Fruit fly (Drosophila melanogaster) whole organism, embryonic: ENCODE measurements around the gene Cyp28c1.

Experiments
- Aef1 ChIP-seq: fragments of 200-800 bp; sonication (Bioruptor generic); IDR thresholded peaks from 3 replicates; pipeline ENCODE4 v1.3.6; 2022; ENCODE audit warnings: missing biosample characterization, missing genetic modification characterization
- Awh ChIP-seq: fragments of 200-800 bp; sonication (Bioruptor generic); IDR thresholded peaks from 2 replicates; pipeline ENCODE4, ENCODE4 v1.3.6; 2022; ENCODE audit warnings: missing biosample characterization, missing genetic modification characterization
- Blimp-1 ChIP-seq: fragments of 200-800 bp; sonication (Bioruptor generic); optimal IDR thresholded peaks from 3 replicates; lab custom pipeline; 2018; ENCODE audit warnings: missing biosample characterization, missing genetic modification characterization, mild to moderate bottlenecking, moderate library complexity, missing genetic modification reagents
- CG10267 ChIP-seq: fragments of 200-800 bp; sonication (Bioruptor generic); optimal IDR thresholded peaks from 2 replicates; lab custom pipeline; 2018; ENCODE audit warnings: missing biosample characterization, mild to moderate bottlenecking, missing genetic modification characterization, moderate library complexity
- CG11398 ChIP-seq: fragments of 200-800 bp; sonication (Bioruptor generic); optimal IDR thresholded peaks from 2 replicates; lab custom pipeline; 2016; ENCODE audit warnings: missing biosample characterization, missing genetic modification characterization
- CG1233 ChIP-seq: fragments of 200-800 bp; sonication (Bioruptor generic); optimal IDR thresholded peaks from 4 replicates; lab custom pipeline; 2018; ENCODE audit warnings: missing biosample characterization, mild to moderate bottlenecking, missing genetic modification characterization
- CG14014 ChIP-seq: fragments of 200-800 bp; sonication (Bioruptor generic); IDR thresholded peaks from 2 replicates; pipeline ENCODE4 v1.3.6; 2022; ENCODE audit warnings: missing biosample characterization, missing genetic modification characterization
- CG1602 ChIP-seq: fragments of 200-800 bp; sonication (Bioruptor generic); optimal IDR thresholded peaks from 3 replicates; lab custom pipeline; 2016; ENCODE audit warnings: missing biosample characterization, missing genetic modification characterization
- CG17802 ChIP-seq: fragments of 200-800 bp; sonication (Bioruptor generic); optimal IDR thresholded peaks from 2 replicates; lab custom pipeline; 2018; ENCODE audit warnings: missing biosample characterization, mild to moderate bottlenecking, missing genetic modification characterization, moderate library complexity
- CG18619 ChIP-seq: fragments of 200-800 bp; sonication (Bioruptor generic); optimal IDR thresholded peaks from 3 replicates; lab custom pipeline; 2017; ENCODE audit warnings: missing biosample characterization, mild to moderate bottlenecking, missing genetic modification characterization
- CG2712 ChIP-seq: fragments of 200-800 bp; optimal IDR thresholded peaks from 3 replicates; lab custom pipeline; 2019; ENCODE audit warnings: missing biosample characterization, mild to moderate bottlenecking, missing genetic modification characterization, moderate library complexity
- CG3407 ChIP-seq: fragments of 200-800 bp; sonication (Bioruptor generic); optimal IDR thresholded peaks from 2 replicates; lab custom pipeline; 2018; ENCODE audit warnings: missing biosample characterization, mild to moderate bottlenecking, missing genetic modification characterization
- CG34376 ChIP-seq: fragments of 200-800 bp; sonication (Bioruptor generic); optimal IDR thresholded peaks from 2 replicates; lab custom pipeline; 2018; ENCODE audit warnings: missing biosample characterization, mild to moderate bottlenecking, missing genetic modification characterization
- CG5953 ChIP-seq: fragments of 200-800 bp; sonication (Bioruptor generic); IDR thresholded peaks from 2 replicates; pipeline ENCODE4 v1.3.6; 2022; ENCODE audit warnings: missing biosample characterization, missing genetic modification characterization
- CG7786 ChIP-seq: fragments of 200-800 bp; sonication (Bioruptor generic); optimal IDR thresholded peaks from 2 replicates; lab custom pipeline; 2016; ENCODE audit warnings: missing biosample characterization, missing genetic modification characterization
- CG8089 ChIP-seq: fragments of 200-800 bp; sonication (Bioruptor generic); optimal IDR thresholded peaks from 3 replicates; lab custom pipeline; 2016; ENCODE audit warnings: missing biosample characterization, missing genetic modification characterization
- CG8290 ChIP-seq, 3 experiments: fragments of 200-800 bp; sonication (Bioruptor generic); optimal IDR thresholded peaks; 2 replicates each; lab custom pipeline; 2016 to 2019; ENCODE audit warnings: missing biosample characterization in 3 of 3, missing genetic modification characterization in 3 of 3, mild to moderate bottlenecking in 2 of 3, moderate library complexity in 1 of 3
- Doc2 ChIP-seq: fragments of 200-800 bp; sonication (Bioruptor generic); IDR thresholded peaks from 2 replicates; pipeline ENCODE4 v1.3.6; 2022; ENCODE audit warnings: missing biosample characterization, missing genetic modification characterization
- Dref ChIP-seq: fragments of 200-800 bp; sonication (Bioruptor generic); IDR thresholded peaks from 2 replicates; pipeline ENCODE4 v1.3.6; 2022; ENCODE audit warnings: missing biosample characterization, missing genetic modification characterization
- Drgx ChIP-seq: fragments of 200-800 bp; sonication (Bioruptor generic); IDR thresholded peaks from 2 replicates; pipeline ENCODE4 v1.3.6; 2022; ENCODE audit warnings: missing biosample characterization, missing genetic modification characterization
- E2f2 ChIP-seq: fragments of 200-800 bp; sonication (Bioruptor generic); IDR thresholded peaks from 2 replicates; pipeline ENCODE4 v1.3.6; 2022; ENCODE audit warnings: missing biosample characterization, missing genetic modification characterization
- ERR ChIP-seq: fragments of 200-800 bp; sonication (Bioruptor generic); optimal IDR thresholded peaks from 2 replicates; lab custom pipeline; 2016; ENCODE audit warnings: missing biosample characterization, missing genetic modification characterization
- Hr51 ChIP-seq, 2 experiments: fragments of 200-800 bp; sonication (Bioruptor generic); optimal IDR thresholded peaks; 2 replicates in 1 of 2; 3 replicates in 1 of 2; lab custom pipeline; 2016 to 2018; ENCODE audit warnings: missing biosample characterization in 2 of 2, missing genetic modification characterization in 2 of 2, mild to moderate bottlenecking in 1 of 2, moderate library complexity in 1 of 2
- Hsf ChIP-seq: fragments of 200-800 bp; sonication (Bioruptor generic); optimal IDR thresholded peaks from 3 replicates; lab custom pipeline; 2016; ENCODE audit warnings: missing biosample characterization, missing genetic modification characterization
- MESR4 ChIP-seq: fragments of 200-800 bp; sonication (Bioruptor generic); optimal IDR thresholded peaks from 2 replicates; lab custom pipeline; 2018; ENCODE audit warnings: missing biosample characterization, mild to moderate bottlenecking, missing genetic modification characterization, moderate library complexity
- Mes4 ChIP-seq: fragments of 200-800 bp; sonication (Bioruptor generic); optimal IDR thresholded peaks from 2 replicates; lab custom pipeline; 2016; ENCODE audit warnings: missing biosample characterization, missing genetic modification characterization
- Nf-YC ChIP-seq: fragments of 200-800 bp; optimal IDR thresholded peaks from 3 replicates; lab custom pipeline; 2019; ENCODE audit warnings: missing biosample characterization, mild to moderate bottlenecking, missing genetic modification characterization, moderate library complexity
- Side ChIP-seq: fragments of 200-800 bp; sonication (Bioruptor generic); optimal IDR thresholded peaks from 2 replicates; lab custom pipeline; 2016; ENCODE audit warnings: missing biosample characterization, missing genetic modification characterization
- Sry-δ ChIP-seq: fragments of 200-800 bp; sonication (Bioruptor generic); optimal IDR thresholded peaks from 2 replicates; lab custom pipeline; 2016; ENCODE audit warnings: missing biosample characterization, missing genetic modification characterization
- ab ChIP-seq: fragments of 200-800 bp; sonication (Bioruptor generic); optimal IDR thresholded peaks from 2 replicates; lab custom pipeline; 2016; ENCODE audit warnings: missing biosample characterization, missing genetic modification characterization
- bowl ChIP-seq: fragments of 200-800 bp; sonication (Bioruptor generic); IDR thresholded peaks from 2 replicates; pipeline ENCODE4 v1.3.6; 2022; ENCODE audit warnings: missing biosample characterization, missing genetic modification characterization
- bsh ChIP-seq, 2 experiments: fragments of 200-800 bp; sonication (Bioruptor generic); optimal IDR thresholded peaks; 2 replicates each; lab custom pipeline; 2017 to 2018; ENCODE audit warnings: mild to moderate bottlenecking in 2 of 2, missing biosample characterization in 2 of 2, missing genetic modification characterization in 2 of 2, moderate library complexity in 1 of 2
- chinmo ChIP-seq: fragments of 200-800 bp; sonication (Bioruptor generic); IDR thresholded peaks from 4 replicates; pipeline ENCODE4 v1.3.6; 2022; ENCODE audit warnings: missing biosample characterization, missing genetic modification characterization; ENCODE audit not compliant: partially characterized antibody
- crp ChIP-seq, 2 experiments: fragments of 200-800 bp; sonication (Bioruptor generic); optimal IDR thresholded peaks; 2 replicates in 1 of 2; 3 replicates in 1 of 2; lab custom pipeline; 2017; ENCODE audit warnings: missing biosample characterization in 2 of 2, missing genetic modification characterization in 2 of 2, mild to moderate bottlenecking in 1 of 2, moderate library complexity in 1 of 2
- dimm ChIP-seq: fragments of 200-800 bp; sonication (Bioruptor generic); IDR thresholded peaks from 2 replicates; pipeline ENCODE4 v1.3.6; 2022; ENCODE audit warnings: missing biosample characterization, missing genetic modification characterization
- eve ChIP-seq, 2 experiments: fragments of >200 bp; optimal IDR thresholded peaks; 2 replicates each; lab custom pipeline; 2017; ENCODE audit warnings: missing biosample characterization in 2 of 2, missing genetic modification characterization in 2 of 2
- grn ChIP-seq: fragments of 200-800 bp; sonication (Bioruptor generic); optimal IDR thresholded peaks from 3 replicates; lab custom pipeline; 2017; ENCODE audit warnings: missing biosample characterization, missing genetic modification characterization
- kni ChIP-seq: fragments of 200-800 bp; sonication (Bioruptor generic); optimal IDR thresholded peaks from 3 replicates; lab custom pipeline; 2017; ENCODE audit warnings: mild to moderate bottlenecking, missing biosample characterization, missing genetic modification reagents, missing genetic modification characterization
- lola ChIP-seq, 3 experiments: fragments of >200 bp in 2 of 3; fragments of 200-800 bp in 1 of 3; sonication (Bioruptor generic) in 1 of 3; optimal IDR thresholded peaks; 2 replicates each; lab custom pipeline; 2017 to 2019; ENCODE audit warnings: missing biosample characterization in 3 of 3, missing genetic modification characterization in 3 of 3, mild to moderate bottlenecking in 1 of 3, moderate library complexity in 1 of 3
- oc ChIP-seq: fragments of 200-800 bp; sonication (Bioruptor generic); optimal IDR thresholded peaks from 2 replicates; lab custom pipeline; 2018; ENCODE audit warnings: missing biosample characterization, mild to moderate bottlenecking, missing genetic modification characterization, moderate library complexity
- pb ChIP-seq: fragments of 200-800 bp; sonication (Bioruptor generic); optimal IDR thresholded peaks from 3 replicates; lab custom pipeline; 2016; ENCODE audit warnings: missing biosample characterization, missing genetic modification characterization
- pfk ChIP-seq: fragments of 200-800 bp; sonication (Bioruptor generic); optimal IDR thresholded peaks from 2 replicates; lab custom pipeline; 2018; ENCODE audit warnings: missing biosample characterization, mild to moderate bottlenecking, missing genetic modification characterization, moderate library complexity
- sc ChIP-seq, 3 experiments: fragments of >200 bp in 2 of 3; fragments of 200-800 bp in 1 of 3; sonication (Bioruptor generic) in 1 of 3; optimal IDR thresholded peaks; 2 replicates in 2 of 3; 3 replicates in 1 of 3; lab custom pipeline; 2017; ENCODE audit warnings: mild to moderate bottlenecking in 1 of 3, missing biosample characterization in 1 of 3, missing genetic modification characterization in 1 of 3, missing genetic modification reagents in 1 of 3
- seq ChIP-seq: fragments of 200-800 bp; sonication (Bioruptor generic); IDR thresholded peaks from 2 replicates; pipeline ENCODE4 v1.3.6; 2022; ENCODE audit warnings: missing biosample characterization, missing genetic modification characterization
- slbo ChIP-seq: fragments of 200-800 bp; sonication (Bioruptor generic); IDR thresholded peaks from 2 replicates; pipeline ENCODE4 v1.3.6; 2022; ENCODE audit warnings: missing biosample characterization, missing genetic modification characterization
- ssp ChIP-seq: fragments of 200-800 bp; sonication (Bioruptor generic); IDR thresholded peaks from 2 replicates; pipeline ENCODE4 v1.3.6; 2022; ENCODE audit warnings: missing biosample characterization, missing genetic modification characterization
- tgo ChIP-seq: fragments of 200-800 bp; sonication (Bioruptor generic); IDR thresholded peaks from 3 replicates; pipeline ENCODE4 v1.3.6; 2022; ENCODE audit warnings: missing biosample characterization, missing genetic modification characterization
- unpg ChIP-seq: fragments of 200-800 bp; sonication (Bioruptor generic); optimal IDR thresholded peaks from 3 replicates; lab custom pipeline; 2018; ENCODE audit warnings: missing biosample characterization, mild to moderate bottlenecking, missing genetic modification characterization, moderate library complexity
- zen ChIP-seq: fragments of 200-800 bp; sonication (Bioruptor generic); optimal IDR thresholded peaks from 3 replicates; lab custom pipeline; 2018; ENCODE audit warnings: missing biosample characterization, mild to moderate bottlenecking, missing genetic modification characterization, moderate library complexity
- zfh2 ChIP-seq: fragments of 200-800 bp; sonication (Bioruptor generic); optimal IDR thresholded peaks from 2 replicates; lab custom pipeline; 2016; ENCODE audit warnings: missing biosample characterization, missing genetic modification characterization

The Cyp28c1 gene

dm6 chrX:11872517-11872916 is 33.1 kb downstream of the Cyp28c1 start, which contains the start of gene BORCS5 (continued):
- TF ChIP-seq Nf-YC (tag; lab: Kevin White, UChicago) (no peak), CG10267 (tag; lab: Kevin White, UChicago) (peak; percentile 1), Drgx (GFP tag; lab: Robert Waterston, UW) (no peak), unpg (GFP tag; lab: Kevin White, UChicago) (no peak), bsh (GFP tag; optimal IDR thresholded peaks at IDR 0.05; lab: Kevin White, UChicago) (peak in 1 of 2 experiments; percentile 8), Mes4 (no peak), CG1233 (GFP tag; lab: Kevin White, UChicago) (no peak), ssp (peak; percentile 96), Hsf (GFP tag; lab: Kevin White, UChicago) (peak; percentile 2), zfh2 (GFP tag; lab: Kevin White, UChicago) (no peak), CG5953 (GFP tag; lab: Robert Waterston, UW) (no peak), Dref (GFP tag; lab: Robert Waterston, UW) (peak; percentile 45), CG18619 (GFP tag; lab: Kevin White, UChicago) (no peak), CG17802 (tag; lab: Kevin White, UChicago) (peak; percentile 84), CG14014 (no peak), tgo (no peak), kni (GFP tag; lab: Kevin White, UChicago) (no peak), CG34376 (GFP tag; lab: Kevin White, UChicago) (no peak), seq (GFP tag; lab: Robert Waterston, UW) (no peak), pfk (GFP tag; lab: Kevin White, UChicago) (no peak), lola (GFP tag; optimal IDR thresholded peaks at IDR 0.05; lab: Kevin White, UChicago) (peak in 1 of 3 experiments; percentile 81), CG3407 (GFP tag; lab: Kevin White, UChicago) (no peak), CG8290 (GFP tag; optimal IDR thresholded peaks at IDR 0.05; lab: Kevin White, UChicago) (no peak), CG8290 (tag; optimal IDR thresholded peaks at IDR 0.05; lab: Kevin White, UChicago) (no peak), CG1602 (GFP tag; lab: Kevin White, UChicago) (no peak), slbo (peak; percentile 46), MESR4 (GFP tag; lab: Kevin White, UChicago) (peak; percentile 71), oc (tag; lab: Kevin White, UChicago) (no peak), dimm (GFP tag; lab: Robert Waterston, UW) (no peak), Sry-δ (peak; percentile 43), crp (GFP tag; optimal IDR thresholded peaks at IDR 0.05; lab: Kevin White, UChicago) (peak in 1 of 2 experiments; percentile 54), grn (GFP tag; lab: Kevin White, UChicago) (no peak), Aef1 (GFP tag; lab: Robert Waterston, UW) (no peak), chinmo (GFP tag; lab: Robert Waterston, UW) (0 out of 4 replicates have a peak, but pooled peaks have one; percentile 15), CG11398 (GFP tag; lab: Kevin White, UChicago) (no peak), Doc2 (GFP tag; lab: Robert Waterston, UW) (no peak), bowl (no peak), CG2712 (tag; lab: Kevin White, UChicago) (no peak), Awh (GFP tag; lab: Robert Waterston, UW) (no peak), Hr51 (GFP tag; optimal IDR thresholded peaks at IDR 0.05; lab: Kevin White, UChicago) (no peak), Side (no peak), CG7786 (no peak), ERR (no peak), Blimp-1 (no peak), ab (no peak), E2f2 (0 out of 2 replicates have a peak, but pooled peaks have one; percentile 18), eve (GFP tag; optimal IDR thresholded peaks at IDR 0.05; lab: Kevin White, UChicago) (no peak), sc (optimal IDR thresholded peaks at IDR 0.05; lab: Kevin White, UChicago) (no peak), sc (GFP tag; optimal IDR thresholded peaks at IDR 0.05; lab: Kevin White, UChicago) (no peak), CG8089 (GFP tag; lab: Kevin White, UChicago) (no peak), pb (no peak), zen (tag; lab: Kevin White, UChicago) (no peak)
